Worm (Caenorhabditis elegans): Measurements from ENCODE around the gene F22H10.11.

The F22H10.11 gene

DNA sequence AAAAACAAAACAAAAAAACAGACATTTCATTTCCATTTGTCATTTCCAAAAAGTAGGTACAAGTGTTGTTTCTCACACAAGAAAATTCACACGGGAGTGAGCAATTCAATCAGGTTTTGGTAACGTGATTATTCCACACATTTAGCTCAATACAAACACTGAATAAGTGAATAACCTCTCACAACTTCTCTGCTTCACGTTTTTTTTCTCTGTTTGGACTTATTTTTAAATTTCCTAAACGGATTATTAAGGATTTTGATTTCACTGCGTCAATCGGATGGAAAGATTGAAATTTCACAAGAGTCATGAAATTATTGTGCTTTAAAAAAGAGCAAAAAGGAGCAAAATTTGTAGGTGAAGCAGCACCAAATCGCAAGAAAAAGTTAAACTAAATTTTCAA, 27.6 kb downstream of the F22H10.11 start:
- TF ChIP-seq sea-1 (GFP tag; conservative IDR thresholded peaks at IDR 0.05) = no peak

DNA sequence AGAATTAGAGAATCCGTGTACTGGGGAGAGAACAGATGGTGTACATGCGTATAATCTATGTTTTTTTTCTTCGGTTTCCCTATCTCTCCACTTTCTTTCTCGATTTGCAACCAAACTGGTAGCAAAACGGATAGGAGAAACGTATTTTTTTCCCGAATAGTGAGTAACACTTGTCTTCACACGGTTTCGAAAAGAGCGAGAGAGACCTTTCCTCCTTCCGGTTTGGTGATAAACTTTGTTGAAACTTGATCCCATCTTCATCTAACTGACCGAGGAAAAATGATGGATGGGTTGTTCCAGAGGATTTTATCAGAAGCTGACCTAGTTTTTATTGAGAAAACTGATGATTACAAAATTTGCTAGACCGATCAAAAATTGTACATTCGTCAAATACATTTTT, 29.5 kb downstream of the F22H10.11 start:
- TF ChIP-seq tbx-11 (GFP tag; IDR thresholded peaks at IDR 0.05) = no peak
- TF ChIP-seq hnd-1 (tag; optimal IDR thresholded peaks at IDR 0.05) = no peak
- TF ChIP-seq ceh-36 (tag; optimal IDR thresholded peaks at IDR 0.05) = no peak
- no peak for TF ChIP-seq aly-1 (tag; optimal IDR thresholded peaks at IDR 0.05)
- TF ChIP-seq scrt-1 (GFP tag; IDR thresholded peaks at IDR 0.05) = no peak
- TF ChIP-seq ceh-13 (GFP tag; optimal IDR thresholded peaks at IDR 0.05) = no peak
- TF ChIP-seq hmbx-1 (tag; optimal IDR thresholded peaks at IDR 0.05) = no peak
- TF ChIP-seq pes-1 (GFP tag; IDR thresholded peaks at IDR 0.05) = no peak
- no peak for TF ChIP-seq hmg-4 (GFP tag; optimal IDR thresholded peaks at IDR 0.05)
- no peak for TF ChIP-seq F13C5.2 (tag; optimal IDR thresholded peaks at IDR 0.05)
- TF ChIP-seq tra-4 (tag; optimal IDR thresholded peaks at IDR 0.05) = no peak

DNA sequence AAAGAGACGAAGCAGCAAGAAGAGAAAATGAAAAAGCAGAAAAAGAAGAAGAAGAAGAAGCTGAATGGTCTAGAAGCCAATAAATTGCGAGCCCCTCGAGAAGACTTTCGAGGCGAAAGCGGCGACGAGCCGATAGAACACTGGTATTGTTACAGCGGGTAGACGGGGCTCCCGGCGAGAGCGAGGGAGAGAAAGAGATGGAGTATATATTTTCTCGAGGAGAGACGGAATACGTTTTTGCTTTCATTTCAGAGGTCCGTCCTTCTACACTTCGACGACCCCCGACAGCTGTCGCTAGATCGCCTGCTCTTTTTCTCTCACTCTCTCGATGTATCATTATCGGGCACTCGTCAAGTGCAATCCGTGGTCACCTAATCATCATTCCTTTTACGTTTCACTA, 32.6 kb downstream of the F22H10.11 start:
- TF ChIP-seq tbx-11 (GFP tag; IDR thresholded peaks at IDR 0.05) (no peak), ceh-36 (tag; optimal IDR thresholded peaks at IDR 0.05) (no peak), ets-7 (tag; optimal IDR thresholded peaks at IDR 0.05) (no peak)

DNA sequence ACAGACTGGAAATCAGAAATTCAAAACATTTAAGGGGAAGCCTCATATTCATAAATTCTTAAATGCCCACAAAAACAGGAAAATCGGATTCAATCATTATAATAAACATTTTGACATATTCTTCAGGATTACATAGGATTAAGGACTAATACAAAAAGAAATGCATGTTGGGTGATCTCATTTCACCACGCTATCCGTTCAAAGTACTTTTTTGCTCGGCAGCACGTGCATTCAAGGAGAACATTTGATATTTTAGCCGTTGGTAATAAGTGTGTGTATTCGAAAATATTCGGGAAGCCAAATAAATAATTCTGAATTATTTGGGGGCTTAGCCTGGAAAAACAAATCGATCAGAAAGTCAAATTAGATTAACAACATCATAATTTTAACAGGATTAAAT, 37.2 kb downstream of the F22H10.11 start:
- TF ChIP-seq hnd-1 (tag; optimal IDR thresholded peaks at IDR 0.05) = no peak
- TF ChIP-seq B0310.2 (tag; optimal IDR thresholded peaks at IDR 0.05) = no peak
- TF ChIP-seq aly-1 (tag; optimal IDR thresholded peaks at IDR 0.05) = no peak
- no peak for TF ChIP-seq ceh-36 (tag; optimal IDR thresholded peaks at IDR 0.05)
- TF ChIP-seq sea-1 (GFP tag; conservative IDR thresholded peaks at IDR 0.05) = no peak
- TF ChIP-seq tbx-37 (GFP tag; conservative IDR thresholded peaks at IDR 0.05) = no peak
- no peak for TF ChIP-seq ceh-13 (GFP tag; optimal IDR thresholded peaks at IDR 0.05)
- no peak for TF ChIP-seq scrt-1 (GFP tag; IDR thresholded peaks at IDR 0.05)
- TF ChIP-seq hmbx-1 (tag; optimal IDR thresholded peaks at IDR 0.05) = no peak
- no peak for TF ChIP-seq hmg-4 (GFP tag; optimal IDR thresholded peaks at IDR 0.05)

DNA sequence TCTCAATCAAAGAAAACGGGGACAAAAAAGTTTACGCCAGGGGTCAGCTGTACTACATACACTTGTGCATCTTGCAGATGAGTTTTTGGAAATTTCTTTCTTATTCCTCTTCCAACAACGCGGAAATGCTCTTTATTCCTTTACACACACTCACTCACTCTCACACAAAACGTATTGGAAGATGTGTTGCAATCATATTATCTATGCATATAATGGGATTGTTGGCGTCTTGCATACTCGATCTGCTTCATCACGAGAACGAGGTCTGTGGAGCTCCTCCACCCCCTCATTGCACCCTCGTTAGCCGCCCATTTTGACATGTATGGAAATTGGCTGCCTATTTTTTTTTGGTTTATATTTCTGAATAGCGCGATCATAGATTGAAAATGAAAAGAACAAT, 39.1 kb downstream of the F22H10.11 start:
- TF ChIP-seq sea-1 (GFP tag; conservative IDR thresholded peaks at IDR 0.05) = no peak
- TF ChIP-seq scrt-1 (GFP tag; IDR thresholded peaks at IDR 0.05) = no peak
- no peak for TF ChIP-seq flt-1 (GFP tag; IDR thresholded peaks at IDR 0.05)

DNA sequence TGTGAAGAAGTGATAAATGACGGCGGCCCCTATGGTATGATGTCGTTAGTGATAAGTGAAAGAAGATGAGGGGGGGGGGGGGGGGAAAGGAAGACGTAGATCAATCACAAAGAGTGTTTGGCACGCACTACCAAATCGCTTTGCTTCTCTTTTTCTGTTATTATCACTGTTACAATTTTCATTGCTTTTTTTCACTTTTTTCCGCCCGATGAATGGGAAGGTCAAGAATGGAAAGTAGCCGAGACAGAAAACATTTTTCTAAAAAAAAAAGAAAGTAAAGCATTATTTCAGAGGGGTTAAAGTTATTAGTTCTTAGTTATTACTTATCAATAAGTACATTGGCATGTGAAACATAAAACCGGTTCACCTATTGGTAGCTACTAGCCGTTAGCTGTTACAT, 40.6 kb downstream of the F22H10.11 start:
- TF ChIP-seq hmbx-1 (tag; optimal IDR thresholded peaks at IDR 0.05) = no peak
- no peak for TF ChIP-seq F13C5.2 (tag; optimal IDR thresholded peaks at IDR 0.05)
- no peak for TF ChIP-seq aly-1 (tag; optimal IDR thresholded peaks at IDR 0.05)
- no peak for TF ChIP-seq ets-7 (tag; optimal IDR thresholded peaks at IDR 0.05)
- no peak for TF ChIP-seq flt-1 (GFP tag; IDR thresholded peaks at IDR 0.05)
- no peak for TF ChIP-seq pes-1 (GFP tag; IDR thresholded peaks at IDR 0.05)
- no peak for TF ChIP-seq tbx-37 (GFP tag; conservative IDR thresholded peaks at IDR 0.05)
- TF ChIP-seq ceh-36 (tag; optimal IDR thresholded peaks at IDR 0.05) = no peak
- no peak for TF ChIP-seq hmg-4 (GFP tag; optimal IDR thresholded peaks at IDR 0.05)
- no peak for TF ChIP-seq scrt-1 (GFP tag; IDR thresholded peaks at IDR 0.05)
- no peak for TF ChIP-seq ceh-13 (GFP tag; optimal IDR thresholded peaks at IDR 0.05)
- no peak for TF ChIP-seq sea-1 (GFP tag; conservative IDR thresholded peaks at IDR 0.05)
- no peak for TF ChIP-seq ama-1 (optimal IDR thresholded peaks at IDR 0.05)
- TF ChIP-seq tra-4 (tag; optimal IDR thresholded peaks at IDR 0.05) = no peak
- TF ChIP-seq hnd-1 (tag; optimal IDR thresholded peaks at IDR 0.05) = no peak
- no peak for TF ChIP-seq B0310.2 (tag; optimal IDR thresholded peaks at IDR 0.05)
- TF ChIP-seq tbx-11 (GFP tag; IDR thresholded peaks at IDR 0.05) = no peak

DNA sequence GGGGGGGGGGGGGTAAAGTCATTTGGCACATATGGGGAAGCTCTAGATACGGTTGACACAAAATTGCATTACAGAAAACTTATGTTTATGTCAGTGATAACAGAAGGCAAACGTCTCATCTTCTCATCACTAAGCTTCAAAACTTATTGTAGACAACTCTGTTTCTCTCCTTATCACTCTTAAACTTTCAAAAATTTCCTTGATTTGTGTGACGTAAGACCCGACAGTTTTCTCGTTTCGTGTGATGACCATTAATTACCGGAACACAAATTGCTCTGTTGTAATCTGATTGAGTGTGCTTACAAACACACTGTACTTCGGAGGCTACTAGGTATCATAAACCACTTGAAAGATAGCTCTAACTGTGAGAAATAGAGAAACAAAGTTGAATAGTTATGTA, 43.0 kb downstream of the F22H10.11 start:
- TF ChIP-seq scrt-1 (GFP tag; IDR thresholded peaks at IDR 0.05) = no peak
- TF ChIP-seq F13C5.2 (tag; optimal IDR thresholded peaks at IDR 0.05) = no peak
- no peak for TF ChIP-seq hnd-1 (tag; optimal IDR thresholded peaks at IDR 0.05)
- TF ChIP-seq tbx-37 (GFP tag; conservative IDR thresholded peaks at IDR 0.05) = no peak
- no peak for TF ChIP-seq ceh-13 (GFP tag; optimal IDR thresholded peaks at IDR 0.05)
- TF ChIP-seq B0310.2 (tag; optimal IDR thresholded peaks at IDR 0.05) = no peak
- no peak for TF ChIP-seq flt-1 (GFP tag; IDR thresholded peaks at IDR 0.05)
- TF ChIP-seq pes-1 (GFP tag; IDR thresholded peaks at IDR 0.05) = no peak
- TF ChIP-seq ama-1 (optimal IDR thresholded peaks at IDR 0.05) = no peak
- TF ChIP-seq hmg-4 (GFP tag; optimal IDR thresholded peaks at IDR 0.05) = no peak
- no peak for TF ChIP-seq tbx-11 (GFP tag; IDR thresholded peaks at IDR 0.05)
- TF ChIP-seq aly-1 (tag; optimal IDR thresholded peaks at IDR 0.05) = no peak
- no peak for TF ChIP-seq ceh-36 (tag; optimal IDR thresholded peaks at IDR 0.05)
- no peak for TF ChIP-seq tra-4 (tag; optimal IDR thresholded peaks at IDR 0.05)
- TF ChIP-seq sea-1 (GFP tag; conservative IDR thresholded peaks at IDR 0.05) = no peak
- no peak for TF ChIP-seq hmbx-1 (tag; optimal IDR thresholded peaks at IDR 0.05)
- TF ChIP-seq ets-7 (tag; optimal IDR thresholded peaks at IDR 0.05) = no peak

- TF ChIP-seq ceh-36 (tag; optimal IDR thresholded peaks at IDR 0.05) (no peak), flt-1 (GFP tag; IDR thresholded peaks at IDR 0.05) (no peak), hnd-1 (tag; optimal IDR thresholded peaks at IDR 0.05) (no peak), F13C5.2 (tag; optimal IDR thresholded peaks at IDR 0.05) (no peak), tra-4 (tag; optimal IDR thresholded peaks at IDR 0.05) (no peak), aly-1 (tag; optimal IDR thresholded peaks at IDR 0.05) (no peak), tbx-37 (GFP tag; conservative IDR thresholded peaks at IDR 0.05) (no peak), pes-1 (GFP tag; IDR thresholded peaks at IDR 0.05) (no peak), B0310.2 (tag; optimal IDR thresholded peaks at IDR 0.05) (no peak), tbx-11 (GFP tag; IDR thresholded peaks at IDR 0.05) (no peak), sea-1 (GFP tag; conservative IDR thresholded peaks at IDR 0.05) (no peak), scrt-1 (GFP tag; IDR thresholded peaks at IDR 0.05) (no peak), ama-1 (optimal IDR thresholded peaks at IDR 0.05) (no peak), ceh-13 (GFP tag; optimal IDR thresholded peaks at IDR 0.05) (no peak)
Measured at ce11 chrX:16643246-16643645, 44.6 kb downstream of the F22H10.11 start.

Measured in whole organism, early embryonic.